Worm (Caenorhabditis elegans): ENCODE measurements around the gene exp-2.

The exp-2 gene

ce11 chrV:6101243-6101898 is 29.8 kb upstream of the exp-2 start:
- peak; percentile 70 for TF ChIP-seq elt-2 (tag; optimal IDR thresholded peaks at IDR 0.05)
- peak; percentile 2 for TF ChIP-seq nhr-23 (tag; optimal IDR thresholded peaks at IDR 0.05)
- peak; percentile 23 for TF ChIP-seq egl-5 (tag; optimal IDR thresholded peaks at IDR 0.05)
- TF ChIP-seq pha-4 (tag; optimal IDR thresholded peaks at IDR 0.05): peak; percentile 80
- peak; percentile 21 for TF ChIP-seq nfya-1 (tag; optimal IDR thresholded peaks at IDR 0.05; ENCODE audit: insufficient read depth)
- no peak for TF ChIP-seq lin-39 (tag; optimal IDR thresholded peaks at IDR 0.05)
- no peak for TF ChIP-seq lin-15B (tag; optimal IDR thresholded peaks at IDR 0.05)

- TF ChIP-seq fkh-2 (tag; optimal IDR thresholded peaks at IDR 0.05): no peak
- no peak for TF ChIP-seq mdl-1 (tag; optimal IDR thresholded peaks at IDR 0.05)
Observed at ce11 chrV:6103429-6103828, 27.8 kb upstream of the exp-2 start, which contains the start of gene Y38A10A.11. Gene Y38A10A.11 (minus strand): TSS chrV:6103529.

ce11 chrV:6105374-6105773 is 25.8 kb upstream of the exp-2 start, which contains the start of gene atf-8:
Gene atf-8 (plus strand): TSS chrV:6105607.
- TF ChIP-seq nhr-25 (tag; optimal IDR thresholded peaks at IDR 0.05) (peak; percentile 10), nhr-43 (tag; optimal IDR thresholded peaks at IDR 0.05; ENCODE audit: poor library complexity, severe bottlenecking) (no peak), lin-39 (tag; optimal IDR thresholded peaks at IDR 0.05) (no peak), ceh-9 (tag; optimal IDR thresholded peaks at IDR 0.05) (no peak), nhr-23 (tag; optimal IDR thresholded peaks at IDR 0.05) (peak; percentile 74)

- no peak for TF ChIP-seq mml-1 (tag; optimal IDR thresholded peaks at IDR 0.05)
- TF ChIP-seq unc-62 (GFP tag; optimal IDR thresholded peaks at IDR 0.05): no peak
- TF ChIP-seq pqm-1 (tag; optimal IDR thresholded peaks at IDR 0.05): no peak
- peak; percentile 20 for TF ChIP-seq nhr-25 (tag; optimal IDR thresholded peaks at IDR 0.05)
- no peak for TF ChIP-seq fos-1 (tag; optimal IDR thresholded peaks at IDR 0.05)
- peak; percentile 89 for TF ChIP-seq nfya-1 (tag; optimal IDR thresholded peaks at IDR 0.05; ENCODE audit: insufficient read depth)
- no peak for TF ChIP-seq fkh-10 (GFP tag; optimal IDR thresholded peaks at IDR 0.05)
- TF ChIP-seq egl-5 (tag; optimal IDR thresholded peaks at IDR 0.05): no peak
- peak; percentile 64 for TF ChIP-seq snpc-4 (tag; optimal IDR thresholded peaks at IDR 0.05)
- no peak for TF ChIP-seq nhr-237 (tag; optimal IDR thresholded peaks at IDR 0.05)
- TF ChIP-seq lin-15B (tag; optimal IDR thresholded peaks at IDR 0.05): peak; percentile 79
- TF ChIP-seq ceh-82 (tag; optimal IDR thresholded peaks at IDR 0.05): no peak
- TF ChIP-seq sea-2 (GFP tag; optimal IDR thresholded peaks at IDR 0.05): no peak
- no peak for TF ChIP-seq nhr-76 (tag; optimal IDR thresholded peaks at IDR 0.05)
- no peak for TF ChIP-seq jun-1 (tag; optimal IDR thresholded peaks at IDR 0.05)
- TF ChIP-seq aly-2 (tag; optimal IDR thresholded peaks at IDR 0.05): no peak
- no peak for TF ChIP-seq mdl-1 (tag; optimal IDR thresholded peaks at IDR 0.05)
- peak; percentile 25 for TF ChIP-seq ceh-28 (tag; optimal IDR thresholded peaks at IDR 0.05)
- no peak for TF ChIP-seq skn-1 (tag; optimal IDR thresholded peaks at IDR 0.05)
- no peak for TF ChIP-seq elt-1 (tag; optimal IDR thresholded peaks at IDR 0.05)
- TF ChIP-seq unc-39 (tag; optimal IDR thresholded peaks at IDR 0.05): no peak
- no peak for TF ChIP-seq daf-12 (tag; optimal IDR thresholded peaks at IDR 0.05)
- no peak for TF ChIP-seq nhr-11 (tag; optimal IDR thresholded peaks at IDR 0.05)
- no peak for TF ChIP-seq elt-3 (tag; optimal IDR thresholded peaks at IDR 0.05)
- peak; percentile 60 for TF ChIP-seq hmg-11 (tag; optimal IDR thresholded peaks at IDR 0.05)
- no peak for TF ChIP-seq nhr-77 (tag; optimal IDR thresholded peaks at IDR 0.05)
- no peak for TF ChIP-seq ceh-16 (tag; optimal IDR thresholded peaks at IDR 0.05)
- peak; percentile 28 for TF ChIP-seq ama-1 (optimal IDR thresholded peaks at IDR 0.05)
- peak; percentile 54 for TF ChIP-seq nhr-43 (tag; optimal IDR thresholded peaks at IDR 0.05; ENCODE audit: poor library complexity, severe bottlenecking)
- no peak for TF ChIP-seq ZK546.5 (tag; optimal IDR thresholded peaks at IDR 0.05)
- no peak for TF ChIP-seq fkh-2 (tag; optimal IDR thresholded peaks at IDR 0.05)
- peak; percentile 16 for TF ChIP-seq lsy-12 (tag; optimal IDR thresholded peaks at IDR 0.05)
- no peak for TF ChIP-seq egl-27 (tag; optimal IDR thresholded peaks at IDR 0.05)
- TF ChIP-seq nhr-23 (tag; optimal IDR thresholded peaks at IDR 0.05): peak; percentile 90
- peak; percentile 64 for TF ChIP-seq pha-4 (tag; optimal IDR thresholded peaks at IDR 0.05)
- TF ChIP-seq lin-39 (tag; optimal IDR thresholded peaks at IDR 0.05): peak; percentile 2
- peak; percentile 21 for TF ChIP-seq tbx-2 (tag; optimal IDR thresholded peaks at IDR 0.05)
- peak; percentile 90 for TF ChIP-seq R02D3.7 (tag; optimal IDR thresholded peaks at IDR 0.05)
- no peak for TF ChIP-seq nhr-28 (tag; optimal IDR thresholded peaks at IDR 0.05)
- no peak for TF ChIP-seq ztf-11 (tag; optimal IDR thresholded peaks at IDR 0.05)
- no peak for TF ChIP-seq ceh-9 (tag; optimal IDR thresholded peaks at IDR 0.05)
- no peak for TF ChIP-seq nhr-67 (tag; optimal IDR thresholded peaks at IDR 0.05)
Observed at ce11 chrV:6107474-6107873, 23.7 kb upstream of the exp-2 start, which contains the start of gene cwf-19L1. Gene cwf-19L1 (plus strand): TSS chrV:6107828.

All from whole organism, L3 larva.